Worm (Caenorhabditis elegans) whole organism, L4/young adult: Measurements from ENCODE around the gene rpl-12.

Source experiments
- W03F9.2 ChIP-seq: fragments of 150-350 bp; optimal IDR thresholded peaks from 2 replicates; lab custom pipeline; 2014; ENCODE audit warnings: missing biosample characterization, missing genetic modification characterization
- dao-5 ChIP-seq: sonication (generic microtip); optimal IDR thresholded peaks from 2 replicates; lab custom pipeline; 2016; ENCODE audit warnings: missing genotype, missing genetic modification characterization, moderate library complexity, missing compliant biosample characterization
- him-1 ChIP-seq: sonication (generic microtip); optimal IDR thresholded peaks from 2 replicates; lab custom pipeline; 2016; ENCODE audit warnings: missing genotype, missing genetic modification reagents, missing genetic modification characterization, missing compliant biosample characterization

- TF ChIP-seq dao-5 (tag; lab: Kevin White, UChicago) (no peak), him-1 (tag; lab: Kevin White, UChicago) (no peak), W03F9.2 (no peak)
Measured at ce11 chrIV:13252211-13252610, 11.8 kb upstream of the rpl-12 start, which contains the start of gene ttr-51.
